Worm (Caenorhabditis elegans) whole organism, L3 larva: ENCODE results near the gene C02B8.1.
"Not testable (repeated sequence)": the region's sequence is repeated elsewhere in the genome, so short reads cannot be mapped to it uniquely, and the experiment has no call there.

Experiments
- ama-1 ChIP-seq: fragments of 150-350 bp; optimal IDR thresholded peaks from 2 replicates; lab custom pipeline; 2018
- ceh-28 ChIP-seq: fragments of 150-350 bp; optimal IDR thresholded peaks from 2 replicates; lab custom pipeline; 2014; ENCODE audit warnings: missing biosample characterization, missing genetic modification reagents, missing genetic modification characterization
- elt-2 ChIP-seq: sonication (generic microtip); optimal IDR thresholded peaks from 2 replicates; lab custom pipeline; 2016; ENCODE audit warnings: missing genetic modification reagents, mild to moderate bottlenecking, missing genetic modification characterization, missing compliant biosample characterization
- nhr-11 ChIP-seq: fragments of 150-350 bp; optimal IDR thresholded peaks from 2 replicates; lab custom pipeline; 2014; ENCODE audit warnings: missing biosample characterization, missing genetic modification characterization
- nhr-25 ChIP-seq: sonication (generic microtip); optimal IDR thresholded peaks from 2 replicates; lab custom pipeline; 2017; ENCODE audit warnings: missing biosample characterization, missing genetic modification characterization
- nhr-28 ChIP-seq: fragments of 150-350 bp; optimal IDR thresholded peaks from 2 replicates; lab custom pipeline; 2014; ENCODE audit warnings: missing biosample characterization, missing genetic modification characterization
- zag-1 ChIP-seq: fragments of 150-350 bp; optimal IDR thresholded peaks from 2 replicates; lab custom pipeline; 2014; ENCODE audit warnings: missing biosample characterization, missing genetic modification characterization
- ztf-11 ChIP-seq: fragments of 150-350 bp; optimal IDR thresholded peaks from 2 replicates; lab custom pipeline; 2014; ENCODE audit warnings: missing biosample characterization, missing genetic modification characterization

DNA sequence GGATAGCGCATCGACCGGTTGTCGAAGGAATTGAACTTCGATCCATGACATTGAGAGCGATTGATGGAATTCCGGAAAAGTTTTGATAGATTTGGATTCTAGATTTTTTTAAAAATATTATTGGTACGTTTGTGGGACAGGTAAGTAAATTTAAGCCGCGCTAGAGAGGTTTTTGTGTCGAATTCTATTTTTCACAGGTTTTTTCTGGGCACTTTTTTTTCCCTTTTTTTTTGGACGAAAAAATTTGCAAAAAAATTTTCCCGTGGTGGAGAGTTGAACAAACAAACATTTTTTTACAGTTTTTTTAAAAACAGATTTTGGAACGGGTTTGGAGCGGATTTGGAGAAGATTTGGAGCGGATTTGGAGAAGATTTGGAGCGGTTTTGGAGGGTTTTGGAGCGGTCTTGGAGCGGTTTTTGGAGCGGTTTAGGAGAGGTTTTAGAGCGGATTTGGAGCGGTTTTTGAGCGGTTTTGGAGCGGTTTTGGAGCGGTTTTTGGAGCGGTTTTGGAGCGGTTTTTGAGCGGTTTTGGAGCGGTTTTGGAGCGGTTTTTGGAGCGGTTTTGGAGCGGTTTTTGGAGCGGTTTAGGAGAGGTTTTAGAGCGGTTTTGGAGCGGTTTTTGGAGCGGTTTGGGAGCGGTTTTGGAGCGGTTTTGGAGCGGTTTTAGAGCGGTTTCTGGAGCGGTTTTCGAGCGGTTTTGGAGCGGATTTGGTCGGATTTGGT lies 34.3 kb downstream of the C02B8.1 start, which contains the start of gene C17H11.4:
- not testable (repeated sequence) for TF ChIP-seq zag-1 (tag; lab: Kevin White, UChicago); nhr-25; ztf-11 (tag; lab: Kevin White, UChicago); ama-1 (lab: Kevin White, UChicago); elt-2 (tag; lab: Kevin White, UChicago); nhr-11; nhr-28 (tag; lab: Kevin White, UChicago); ceh-28 (tag; lab: Kevin White, UChicago)
